Worm (Caenorhabditis elegans): ENCODE measurements around the gene srx-128.
A peak's percentile ranks its signal among the peaks of the same experiment; 100 is the strongest.

ce11 chrV:13839433-13839832 is 2.2 kb downstream of the srx-128 start, which contains the start of gene F55B12.10:
- TF ChIP-seq lir-3 (tag; optimal IDR thresholded peaks at IDR 0.05) (no peak), mdl-1 (tag; optimal IDR thresholded peaks at IDR 0.05) (peak in 1 of 2 experiments; percentile 66), ama-1 (optimal IDR thresholded peaks at IDR 0.05) (no peak), ceh-44 (GFP tag; IDR thresholded peaks at IDR 0.05) (no peak), dmd-8 (GFP tag; IDR thresholded peaks at IDR 0.05) (no peak), nhr-25 (tag; optimal IDR thresholded peaks at IDR 0.05; ENCODE audit: borderline replicate concordance, insufficient read depth) (no peak), ZK337.2 (GFP tag; IDR thresholded peaks at IDR 0.05) (no peak), ceh-82 (tag; optimal IDR thresholded peaks at IDR 0.05) (no peak)
